Fruit fly (Drosophila melanogaster) whole organism, wandering third instar larva: ENCODE data around the gene CG5853.

ENCODE experiments used
- Jra ChIP-seq: sonication (Bioruptor generic); optimal IDR thresholded peaks from 2 replicates; lab custom pipeline; 2016; ENCODE audit warnings: missing biosample characterization, missing genetic modification characterization
- Myc ChIP-seq: fragments of >200 bp; optimal IDR thresholded peaks from 2 replicates; lab custom pipeline; 2017
- dsf ChIP-seq: sonication (Bioruptor generic); optimal IDR thresholded peaks from 2 replicates; lab custom pipeline; 2016; ENCODE audit warnings: missing biosample characterization, missing genetic modification characterization, borderline replicate concordance
- fru ChIP-seq: fragments of 200-800 bp; sonication (Bioruptor generic); optimal IDR thresholded peaks from 3 replicates; lab custom pipeline; 2016; ENCODE audit warnings: missing biosample characterization, mild to moderate bottlenecking, missing genetic modification characterization
- pan ChIP-seq: fragments of >200 bp; optimal IDR thresholded peaks from 2 replicates; lab custom pipeline; 2017
- psq ChIP-seq: fragments of 200-800 bp; sonication (Bioruptor generic); optimal IDR thresholded peaks from 3 replicates; lab custom pipeline; 2017; ENCODE audit warnings: missing biosample characterization, mild to moderate bottlenecking, missing genetic modification characterization, moderate library complexity
- usp ChIP-seq: fragments of >200 bp; optimal IDR thresholded peaks from 2 replicates; lab custom pipeline; 2017; ENCODE audit warnings: missing biosample characterization, missing genetic modification characterization
- woc ChIP-seq: sonication (Bioruptor generic); optimal IDR thresholded peaks from 2 replicates; lab custom pipeline; 2016; ENCODE audit warnings: missing biosample characterization, mild to moderate bottlenecking, missing genetic modification characterization

dm6 chr2L:9947738-9948519 lies 481 bp upstream of the CG5853 start:
- TF ChIP-seq usp (GFP tag; lab: Kevin White, UChicago) (no peak), Myc (lab: Kevin White, UChicago) (peak; percentile 98), psq (GFP tag; lab: Kevin White, UChicago) (no peak), woc (GFP tag; lab: Kevin White, UChicago) (peak; percentile 40), dsf (GFP tag; lab: Kevin White, UChicago) (no peak), fru (no peak), pan (no peak), Jra (no peak)
